Fruit fly (Drosophila melanogaster) whole organism, embryonic: ENCODE data around the gene CG32161.

ENCODE experiments used
- CG10543 ChIP-seq: fragments of 200-800 bp; sonication (Bioruptor generic); optimal IDR thresholded peaks from 3 replicates; lab custom pipeline; 2017; ENCODE audit warnings: missing biosample characterization, mild to moderate bottlenecking, missing genetic modification characterization, moderate library complexity
- CG10654 ChIP-seq: fragments of 200-800 bp; sonication (Bioruptor generic); optimal IDR thresholded peaks from 2 replicates; lab custom pipeline; 2016; ENCODE audit warnings: missing biosample characterization, missing genetic modification characterization
- CG11247 ChIP-seq: fragments of 200-800 bp; sonication (Bioruptor generic); IDR thresholded peaks from 2 replicates; pipeline ENCODE4 v1.3.6; 2022; ENCODE audit warnings: missing biosample characterization, missing genetic modification characterization
- CG12942 ChIP-seq: fragments of 200-800 bp; sonication (Bioruptor generic); optimal IDR thresholded peaks from 3 replicates; lab custom pipeline; 2016; ENCODE audit warnings: missing biosample characterization, missing genetic modification characterization
- CG13287 ChIP-seq: fragments of 200-800 bp; sonication (Bioruptor generic); IDR thresholded peaks from 2 replicates; pipeline ENCODE4 v1.3.6; 2022; ENCODE audit warnings: missing biosample characterization, missing genetic modification characterization; ENCODE audit not compliant: partially characterized antibody
- CG13894 ChIP-seq: fragments of 200-800 bp; sonication (Bioruptor generic); optimal IDR thresholded peaks from 3 replicates; lab custom pipeline; 2018; ENCODE audit warnings: missing biosample characterization, mild to moderate bottlenecking, missing genetic modification characterization, moderate library complexity
- CG14667 ChIP-seq: fragments of 200-800 bp; sonication (Bioruptor generic); IDR thresholded peaks from 2 replicates; pipeline ENCODE4 v1.3.6; 2022; ENCODE audit warnings: missing biosample characterization, missing genetic modification characterization
- CG1602 ChIP-seq: fragments of 200-800 bp; sonication (Bioruptor generic); optimal IDR thresholded peaks from 3 replicates; lab custom pipeline; 2016; ENCODE audit warnings: missing biosample characterization, missing genetic modification characterization
- CG17385 ChIP-seq: fragments of 200-800 bp; sonication (Bioruptor generic); optimal IDR thresholded peaks from 3 replicates; lab custom pipeline; 2018; ENCODE audit warnings: missing biosample characterization, mild to moderate bottlenecking, missing genetic modification characterization
- CG17802 ChIP-seq: fragments of 200-800 bp; sonication (Bioruptor generic); optimal IDR thresholded peaks from 2 replicates; lab custom pipeline; 2018; ENCODE audit warnings: missing biosample characterization, mild to moderate bottlenecking, missing genetic modification characterization, moderate library complexity
- CG2120 ChIP-seq: fragments of 200-800 bp; sonication (Bioruptor generic); optimal IDR thresholded peaks from 3 replicates; lab custom pipeline; 2016; ENCODE audit warnings: missing biosample characterization, missing genetic modification characterization
- CG2129 ChIP-seq: fragments of 200-800 bp; sonication (Bioruptor generic); IDR thresholded peaks from 2 replicates; pipeline ENCODE4 v1.3.6; 2022; ENCODE audit warnings: missing biosample characterization, missing genetic modification characterization; ENCODE audit not compliant: partially characterized antibody
- CG32532 ChIP-seq: fragments of 200-800 bp; sonication (Bioruptor generic); IDR thresholded peaks from 2 replicates; pipeline ENCODE4 v1.3.6; 2022; ENCODE audit warnings: missing biosample characterization, missing genetic modification characterization
- CG34422 ChIP-seq: fragments of 200-800 bp; sonication (Bioruptor generic); IDR thresholded peaks from 3 replicates; pipeline ENCODE4 v1.3.6; 2022; ENCODE audit warnings: missing biosample characterization, missing genetic modification characterization
- CG3847 ChIP-seq: fragments of 200-800 bp; sonication (Bioruptor generic); IDR thresholded peaks from 2 replicates; pipeline ENCODE4 v1.3.6; 2022; ENCODE audit warnings: missing biosample characterization, missing genetic modification characterization
- CG5180 ChIP-seq: fragments of 200-800 bp; sonication (Bioruptor generic); optimal IDR thresholded peaks from 3 replicates; lab custom pipeline; 2017; ENCODE audit warnings: missing biosample characterization, missing genetic modification characterization, mild to moderate bottlenecking, moderate library complexity, missing genetic modification reagents
- CG6683 ChIP-seq: fragments of 200-800 bp; sonication (Bioruptor generic); optimal IDR thresholded peaks from 2 replicates; lab custom pipeline; 2017; ENCODE audit warnings: missing biosample characterization, mild to moderate bottlenecking, missing genetic modification characterization, missing genetic modification reagents
- CG8281 ChIP-seq: fragments of 200-800 bp; sonication (Bioruptor generic); optimal IDR thresholded peaks from 2 replicates; lab custom pipeline; 2018; ENCODE audit warnings: missing biosample characterization, mild to moderate bottlenecking, missing genetic modification characterization, moderate library complexity
- CG8290 ChIP-seq, 3 experiments: fragments of 200-800 bp; sonication (Bioruptor generic); optimal IDR thresholded peaks; 2 replicates each; lab custom pipeline; 2016 to 2019; ENCODE audit warnings: missing biosample characterization in 3 of 3, missing genetic modification characterization in 3 of 3, mild to moderate bottlenecking in 2 of 3, moderate library complexity in 1 of 3
- D19A ChIP-seq: fragments of 200-800 bp; optimal IDR thresholded peaks from 3 replicates; lab custom pipeline; 2019; ENCODE audit warnings: missing biosample characterization, mild to moderate bottlenecking, missing genetic modification characterization, moderate library complexity
- Dll ChIP-seq: fragments of 200-800 bp; sonication (Bioruptor generic); IDR thresholded peaks from 4 replicates; pipeline ENCODE4 v1.3.6; 2022; ENCODE audit warnings: missing biosample characterization, missing genetic modification characterization; ENCODE audit not compliant: partially characterized antibody
- Doc2 ChIP-seq: fragments of 200-800 bp; sonication (Bioruptor generic); IDR thresholded peaks from 2 replicates; pipeline ENCODE4 v1.3.6; 2022; ENCODE audit warnings: missing biosample characterization, missing genetic modification characterization
- Dp ChIP-seq: fragments of 200-800 bp; sonication (Bioruptor generic); optimal IDR thresholded peaks from 2 replicates; lab custom pipeline; 2018; ENCODE audit warnings: missing biosample characterization, mild to moderate bottlenecking, missing genetic modification characterization, moderate library complexity
- Ets65A ChIP-seq: fragments of 200-800 bp; sonication (Bioruptor generic); peaks from one replicate; lab custom pipeline; 2016; ENCODE audit warnings: missing biosample characterization, missing genetic modification characterization
- H2.0 ChIP-seq: fragments of 200-800 bp; sonication (Bioruptor generic); IDR thresholded peaks from 2 replicates; pipeline ENCODE4 v1.3.6; 2022; ENCODE audit warnings: missing biosample characterization, missing genetic modification characterization
- Jarid2 ChIP-seq: fragments of 200-800 bp; sonication (Bioruptor generic); optimal IDR thresholded peaks from 3 replicates; lab custom pipeline; 2017; ENCODE audit warnings: mild to moderate bottlenecking, missing biosample characterization, missing genetic modification reagents, missing genetic modification characterization
- Meics ChIP-seq: fragments of 200-800 bp; sonication (Bioruptor generic); optimal IDR thresholded peaks from 2 replicates; lab custom pipeline; 2017; ENCODE audit warnings: missing biosample characterization, mild to moderate bottlenecking, missing genetic modification characterization
- Six4 ChIP-seq: fragments of 200-800 bp; sonication (Bioruptor generic); optimal IDR thresholded peaks from 2 replicates; lab custom pipeline; 2016; ENCODE audit warnings: missing biosample characterization, missing genetic modification characterization
- ase ChIP-seq: fragments of 200-800 bp; sonication (Bioruptor generic); IDR thresholded peaks from 3 replicates; pipeline ENCODE4 v1.3.6; 2022; ENCODE audit warnings: missing biosample characterization, missing genetic modification characterization
- crp ChIP-seq, 2 experiments: fragments of 200-800 bp; sonication (Bioruptor generic); optimal IDR thresholded peaks; 2 replicates in 1 of 2; 3 replicates in 1 of 2; lab custom pipeline; 2017; ENCODE audit warnings: missing biosample characterization in 2 of 2, missing genetic modification characterization in 2 of 2, mild to moderate bottlenecking in 1 of 2, moderate library complexity in 1 of 2
- dati ChIP-seq: fragments of 200-800 bp; sonication (Bioruptor generic); IDR thresholded peaks from 2 replicates; pipeline ENCODE4 v1.3.6; 2022; ENCODE audit warnings: missing biosample characterization, missing genetic modification characterization
- emc ChIP-seq: fragments of 200-800 bp; sonication (Bioruptor generic); optimal IDR thresholded peaks from 2 replicates; lab custom pipeline; 2016; ENCODE audit warnings: missing biosample characterization, missing genetic modification characterization
- ewg ChIP-seq: fragments of 200-800 bp; sonication (Bioruptor generic); optimal IDR thresholded peaks from 3 replicates; lab custom pipeline; 2017; ENCODE audit warnings: mild to moderate bottlenecking, missing biosample characterization, missing genetic modification reagents, missing genetic modification characterization
- gsb ChIP-seq: fragments of 200-800 bp; sonication (Bioruptor generic); IDR thresholded peaks from 2 replicates; pipeline ENCODE4 v1.3.6; 2022; ENCODE audit warnings: missing biosample characterization, missing genetic modification characterization
- gt ChIP-seq: fragments of 200-800 bp; sonication (Bioruptor generic); IDR thresholded peaks from 2 replicates; pipeline ENCODE4 v1.3.6; 2022; ENCODE audit warnings: missing biosample characterization, missing genetic modification characterization
- hkb ChIP-seq, 2 experiments: fragments of 200-800 bp in 1 of 2; fragments of >200 bp in 1 of 2; sonication (Bioruptor generic) in 1 of 2; IDR thresholded peaks in 1 of 2; optimal IDR thresholded peaks in 1 of 2; 2 replicates each; pipeline versions ENCODE4 v1.3.6 to Lab custom; 2017 to 2022; ENCODE audit warnings: missing biosample characterization in 1 of 2, missing genetic modification characterization in 1 of 2
- knrl ChIP-seq: fragments of 200-800 bp; sonication (Bioruptor generic); IDR thresholded peaks from 3 replicates; pipeline ENCODE4 v1.3.6; 2022; ENCODE audit warnings: missing biosample characterization, missing genetic modification characterization; ENCODE audit not compliant: partially characterized antibody
- lmd ChIP-seq: fragments of 200-800 bp; sonication (Bioruptor generic); IDR thresholded peaks from 2 replicates; pipeline ENCODE4 v1.3.6; 2022; ENCODE audit warnings: missing biosample characterization, missing genetic modification characterization
- lola ChIP-seq, 3 experiments: fragments of >200 bp in 2 of 3; fragments of 200-800 bp in 1 of 3; sonication (Bioruptor generic) in 1 of 3; optimal IDR thresholded peaks; 2 replicates each; lab custom pipeline; 2017 to 2019; ENCODE audit warnings: missing biosample characterization in 3 of 3, missing genetic modification characterization in 3 of 3, mild to moderate bottlenecking in 1 of 3, moderate library complexity in 1 of 3
- luna ChIP-seq: fragments of 200-800 bp; sonication (Bioruptor generic); optimal IDR thresholded peaks from 2 replicates; lab custom pipeline; 2016; ENCODE audit warnings: missing biosample characterization, missing genetic modification characterization
- nerfin-2 ChIP-seq: fragments of 200-800 bp; sonication (Bioruptor generic); IDR thresholded peaks from 2 replicates; pipeline ENCODE4 v1.3.6; 2022; ENCODE audit warnings: missing biosample characterization, missing genetic modification characterization; ENCODE audit not compliant: partially characterized antibody
- otp ChIP-seq: fragments of 200-800 bp; sonication (Bioruptor generic); IDR thresholded peaks from 3 replicates; pipeline ENCODE4, ENCODE4 v1.3.6; 2022; ENCODE audit warnings: missing biosample characterization, missing genetic modification characterization
- p53 ChIP-seq: fragments of 200-800 bp; sonication (Bioruptor generic); optimal IDR thresholded peaks from 2 replicates; lab custom pipeline; 2016; ENCODE audit warnings: missing biosample characterization, missing genetic modification characterization
- sd ChIP-seq: fragments of 200-800 bp; sonication (Bioruptor generic); optimal IDR thresholded peaks from 3 replicates; lab custom pipeline; 2018; ENCODE audit warnings: missing biosample characterization, mild to moderate bottlenecking, missing genetic modification characterization, moderate library complexity
- sens-2 ChIP-seq: fragments of 200-800 bp; sonication (Bioruptor generic); IDR thresholded peaks from 2 replicates; pipeline ENCODE4 v1.3.6; 2022; ENCODE audit warnings: missing biosample characterization, missing genetic modification characterization
- shn ChIP-seq: fragments of 200-800 bp; sonication (Bioruptor generic); optimal IDR thresholded peaks from 3 replicates; lab custom pipeline; 2016; ENCODE audit warnings: missing biosample characterization, missing genetic modification characterization
- tap ChIP-seq: fragments of 200-800 bp; optimal IDR thresholded peaks from 3 replicates; lab custom pipeline; 2019; ENCODE audit warnings: missing biosample characterization, mild to moderate bottlenecking, missing genetic modification characterization, moderate library complexity
- tgo ChIP-seq: fragments of 200-800 bp; sonication (Bioruptor generic); IDR thresholded peaks from 3 replicates; pipeline ENCODE4 v1.3.6; 2022; ENCODE audit warnings: missing biosample characterization, missing genetic modification characterization
- twi ChIP-seq: fragments of 200-800 bp; optimal IDR thresholded peaks from 2 replicates; lab custom pipeline; 2019; ENCODE audit warnings: missing biosample characterization, mild to moderate bottlenecking, missing genetic modification characterization, moderate library complexity
- vvl ChIP-seq: fragments of 200-800 bp; sonication (Bioruptor generic); IDR thresholded peaks from 2 replicates; pipeline ENCODE4 v1.3.6; 2022; ENCODE audit warnings: missing biosample characterization, missing genetic modification characterization
- yki ChIP-seq: fragments of >200 bp; optimal IDR thresholded peaks from 3 replicates; lab custom pipeline; 2018

The CG32161 gene

dm6 chr3L:16842087-16842567 is 3.9 kb upstream of the CG32161 start, which contains the start of gene TSG101 (continued):
- TF ChIP-seq CG1602 (GFP tag; lab: Kevin White, UChicago): no peak
- peak; percentile 56 for TF ChIP-seq CG13287
- peak; percentile 66 for TF ChIP-seq knrl (GFP tag; lab: Robert Waterston, UW)
- no peak for TF ChIP-seq CG11247
- no peak for TF ChIP-seq lmd (GFP tag; lab: Robert Waterston, UW)
- no peak for TF ChIP-seq CG6683 (GFP tag; lab: Kevin White, UChicago)
- no peak for TF ChIP-seq CG3847
- TF ChIP-seq emc (GFP tag; lab: Kevin White, UChicago): no peak
- TF ChIP-seq CG10543 (GFP tag; lab: Kevin White, UChicago): no peak
- TF ChIP-seq gsb: no peak
- no peak for TF ChIP-seq CG2120 (GFP tag; lab: Kevin White, UChicago)
- no peak for TF ChIP-seq ase
- no peak for TF ChIP-seq ewg (GFP tag; lab: Kevin White, UChicago)
- TF ChIP-seq CG5180: no peak
- no peak for TF ChIP-seq Six4 (GFP tag; lab: Kevin White, UChicago)
- no peak for TF ChIP-seq otp (GFP tag; lab: Robert Waterston, UW)
- TF ChIP-seq gt (GFP tag; lab: Robert Waterston, UW): no peak
- TF ChIP-seq crp (GFP tag; optimal IDR thresholded peaks at IDR 0.05; lab: Kevin White, UChicago): no peak
- TF ChIP-seq CG34422 (GFP tag; lab: Robert Waterston, UW): no peak
- no peak for TF ChIP-seq dati (GFP tag; lab: Robert Waterston, UW)
- TF ChIP-seq CG8290 (GFP tag; optimal IDR thresholded peaks at IDR 0.05; lab: Kevin White, UChicago): no peak
- TF ChIP-seq CG8290 (tag; optimal IDR thresholded peaks at IDR 0.05; lab: Kevin White, UChicago): no peak
- no peak for TF ChIP-seq CG8281 (tag; lab: Kevin White, UChicago)
- no peak for TF ChIP-seq Doc2 (GFP tag; lab: Robert Waterston, UW)
- no peak for TF ChIP-seq tgo (GFP tag; lab: Robert Waterston, UW)
- TF ChIP-seq Meics: no peak
- TF ChIP-seq twi: no peak
- TF ChIP-seq tap (tag; lab: Kevin White, UChicago): no peak
- no peak for TF ChIP-seq H2.0 (GFP tag; lab: Robert Waterston, UW)
- no peak for TF ChIP-seq shn (GFP tag; lab: Kevin White, UChicago)
- TF ChIP-seq CG10654 (GFP tag; lab: Kevin White, UChicago): no peak
- TF ChIP-seq Jarid2 (GFP tag; lab: Kevin White, UChicago): no peak
- TF ChIP-seq CG2129 (GFP tag; lab: Robert Waterston, UW): no peak
- TF ChIP-seq Dll (GFP tag; lab: Robert Waterston, UW): peak; percentile 42; the same call in 1 of the 4 replicates
- TF ChIP-seq CG32532 (GFP tag; lab: Robert Waterston, UW): no peak
- TF ChIP-seq CG13894 (tag; lab: Kevin White, UChicago): no peak
- peak; percentile 50 for TF ChIP-seq Dp (GFP tag; lab: Kevin White, UChicago)
- TF ChIP-seq CG12942: no peak
- TF ChIP-seq lola (GFP tag; optimal IDR thresholded peaks at IDR 0.05; lab: Kevin White, UChicago): no peak
- no peak for TF ChIP-seq sd (tag; lab: Kevin White, UChicago)
- TF ChIP-seq Ets65A: no peak
- TF ChIP-seq p53 (GFP tag; lab: Kevin White, UChicago): no peak
- TF ChIP-seq vvl: no peak
- TF ChIP-seq CG17802 (tag; lab: Kevin White, UChicago): peak; percentile 17
- no peak for TF ChIP-seq yki (lab: Kevin White, UChicago)
- no peak for TF ChIP-seq CG14667 (GFP tag; lab: Robert Waterston, UW)
- TF ChIP-seq CG17385 (GFP tag; lab: Kevin White, UChicago): no peak
- TF ChIP-seq luna (GFP tag; lab: Kevin White, UChicago): no peak
- TF ChIP-seq sens-2 (GFP tag; lab: Robert Waterston, UW): no peak
- peak; percentile 18 for TF ChIP-seq D19A (tag; lab: Kevin White, UChicago)
- no peak for TF ChIP-seq hkb (optimal IDR thresholded peaks at IDR 0.05; lab: Kevin White, UChicago)
- no peak for TF ChIP-seq hkb (GFP tag; IDR thresholded peaks at IDR 0.05; lab: Robert Waterston, UW)
- TF ChIP-seq nerfin-2 (GFP tag; lab: Robert Waterston, UW): no peak
